Worm (Caenorhabditis elegans) whole organism, L3 larva: Measurements from ENCODE around the gene ZK813.7.

Experiments used
- fos-1 ChIP-seq: fragments of 150-350 bp; optimal IDR thresholded peaks from 2 replicates; lab custom pipeline; 2014; ENCODE audit warnings: missing biosample characterization, missing genetic modification characterization
- unc-62 ChIP-seq: fragments of 150-350 bp; sonication (generic microtip); optimal IDR thresholded peaks from 4 replicates; lab custom pipeline; 2014; ENCODE audit warnings: missing biosample characterization, missing genetic modification reagents, missing genetic modification characterization

- no peak for TF ChIP-seq fos-1 (tag; lab: Kevin White, UChicago)
- no peak for TF ChIP-seq unc-62 (GFP tag; lab: Kevin White, UChicago)
Observed at ce11 chrX:3430020-3430419, 14.6 kb upstream of the ZK813.7 start, which contains the start of gene ZK813.4.
